Worm (Caenorhabditis elegans): ENCODE results near the gene dvc-1.

The dvc-1 gene

DNA sequence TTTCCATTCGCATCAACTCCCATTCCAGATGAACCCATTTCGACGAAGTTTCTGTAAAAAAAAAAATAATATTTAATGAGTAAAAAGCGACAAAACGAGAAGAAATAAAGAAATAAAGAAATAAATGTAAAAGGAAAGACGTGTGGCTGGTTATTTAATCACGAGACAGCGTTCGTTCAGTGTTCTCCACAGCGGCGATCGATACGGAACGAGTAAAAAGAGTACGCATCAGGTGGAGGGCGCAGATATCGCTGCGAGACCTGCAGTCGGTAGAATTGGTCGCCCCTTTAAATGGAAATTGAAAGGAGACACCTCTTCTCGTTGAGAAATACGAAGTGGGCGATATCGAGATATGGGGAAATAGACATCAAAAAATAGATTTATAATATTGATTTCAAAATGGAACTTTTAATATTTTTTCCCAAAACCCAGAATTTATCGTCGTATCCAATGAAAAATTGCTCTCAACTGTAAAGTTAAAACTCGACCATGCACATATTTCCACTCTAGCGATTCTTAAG is 10.4 kb downstream of the dvc-1 start, which contains the start of gene pqn-70:
TSS of gene pqn-70 (minus strand) at position 51 of the 521 bp plus-strand sequence.
- no peak for TF ChIP-seq hlh-1 (tag; optimal IDR thresholded peaks at IDR 0.05)
- peak; percentile 8 for TF ChIP-seq nhr-12 (tag; optimal IDR thresholded peaks at IDR 0.05)
- TF ChIP-seq lin-13 (tag; optimal IDR thresholded peaks at IDR 0.05), result peak; percentile 66
- TF ChIP-seq nhr-237 (tag; optimal IDR thresholded peaks at IDR 0.05), result peak; percentile 5
- no peak for TF ChIP-seq unc-39 (tag; optimal IDR thresholded peaks at IDR 0.05)
- no peak for TF ChIP-seq ceh-43 (GFP tag; optimal IDR thresholded peaks at IDR 0.05)
- peak; percentile 26 for TF ChIP-seq M03D4.4 (tag; optimal IDR thresholded peaks at IDR 0.05)
- TF ChIP-seq elt-3 (tag; optimal IDR thresholded peaks at IDR 0.05), result peak; percentile 1
- peak; percentile 86 for TF ChIP-seq ces-1 (GFP tag; optimal IDR thresholded peaks at IDR 0.05)
- TF ChIP-seq lsy-2 (tag; optimal IDR thresholded peaks at IDR 0.05), result peak; percentile 50
- TF ChIP-seq ceh-83 (GFP tag; optimal IDR thresholded peaks at IDR 0.05), result peak; percentile 62
- TF ChIP-seq nhr-76 (tag; optimal IDR thresholded peaks at IDR 0.05), result no peak
- TF ChIP-seq snpc-4 (tag; optimal IDR thresholded peaks at IDR 0.05), result no peak
- no peak for TF ChIP-seq nhr-28 (tag; optimal IDR thresholded peaks at IDR 0.05)
- peak; percentile 98 for TF ChIP-seq unc-120 (tag; optimal IDR thresholded peaks at IDR 0.05; ENCODE audit: poor library complexity, severe bottlenecking)
- TF ChIP-seq ceh-39 (tag; optimal IDR thresholded peaks at IDR 0.05), result peak; percentile 92
- TF ChIP-seq sem-2 (GFP tag; optimal IDR thresholded peaks at IDR 0.05), result no peak
- TF ChIP-seq drap-1 (GFP tag; optimal IDR thresholded peaks at IDR 0.05), result peak; percentile 28
- peak; percentile 44 for TF ChIP-seq pha-4 (tag; optimal IDR thresholded peaks at IDR 0.05)
- TF ChIP-seq mep-1 (tag; optimal IDR thresholded peaks at IDR 0.05), result peak; percentile 91
- TF ChIP-seq mls-2 (tag; optimal IDR thresholded peaks at IDR 0.05), result peak; percentile 25
- peak; percentile 5 for TF ChIP-seq nhr-2 (tag; optimal IDR thresholded peaks at IDR 0.05)
- TF ChIP-seq ham-2 (GFP tag; optimal IDR thresholded peaks at IDR 0.05), result no peak

DNA sequence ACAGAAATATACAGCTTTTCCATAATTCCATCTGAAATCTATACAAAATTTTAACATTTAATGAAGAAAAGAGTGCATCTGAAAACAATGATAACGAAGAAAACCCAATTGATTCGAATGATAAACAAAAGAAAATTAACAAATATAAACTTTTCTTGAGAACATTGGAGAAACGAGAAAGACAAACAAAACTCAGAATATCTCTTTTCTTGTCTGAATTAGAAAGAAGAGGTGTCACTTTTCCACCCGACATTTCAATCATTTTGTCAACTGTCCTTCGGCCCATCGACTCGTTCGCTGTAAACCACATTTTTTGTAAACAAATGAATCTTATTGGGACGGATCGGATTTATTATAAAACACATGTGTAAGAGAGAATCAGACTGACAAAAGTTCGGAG is 13.2 kb downstream of the dvc-1 start, which contains the start of gene bgal-1:
TSS of gene bgal-1 (minus strand) at position 38 of the 400 bp plus-strand sequence.
- TF ChIP-seq nhr-76 (tag; optimal IDR thresholded peaks at IDR 0.05) (no peak), M03D4.4 (tag; optimal IDR thresholded peaks at IDR 0.05) (no peak), mab-5 (tag; optimal IDR thresholded peaks at IDR 0.05) (no peak), blmp-1 (tag; optimal IDR thresholded peaks at IDR 0.05) (no peak), tbx-8 (GFP tag; optimal IDR thresholded peaks at IDR 0.05) (no peak), sptf-1 (tag; optimal IDR thresholded peaks at IDR 0.05) (no peak), hlh-1 (tag; optimal IDR thresholded peaks at IDR 0.05) (peak; percentile 68), ceh-83 (GFP tag; optimal IDR thresholded peaks at IDR 0.05) (no peak), sem-2 (GFP tag; optimal IDR thresholded peaks at IDR 0.05) (no peak), unc-62 (GFP tag; optimal IDR thresholded peaks at IDR 0.05) (peak; percentile 84), unc-120 (tag; optimal IDR thresholded peaks at IDR 0.05; ENCODE audit: poor library complexity, severe bottlenecking) (no peak), zip-8 (tag; optimal IDR thresholded peaks at IDR 0.05) (no peak), snpc-4 (tag; optimal IDR thresholded peaks at IDR 0.05) (no peak)

DNA sequence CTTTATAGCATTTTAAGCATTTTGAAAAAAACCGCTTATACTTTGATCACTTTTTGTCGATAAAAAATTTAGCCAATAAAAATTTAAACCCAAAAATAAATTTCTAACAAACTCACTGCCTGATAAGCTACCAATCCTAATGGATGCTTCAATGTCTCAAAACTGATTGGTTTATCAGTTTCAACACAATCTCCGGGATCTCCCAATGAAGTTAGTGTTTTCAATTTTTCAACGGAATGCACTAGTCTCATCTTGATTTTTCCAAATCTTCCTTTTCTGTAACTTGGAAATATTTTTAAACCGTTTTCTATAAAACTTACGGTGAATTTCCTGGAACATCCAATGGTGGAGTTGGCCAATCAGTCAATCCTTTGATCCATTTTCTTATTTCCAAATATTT is 15.4 kb downstream of the dvc-1 start:
- TF ChIP-seq drap-1 (GFP tag; optimal IDR thresholded peaks at IDR 0.05) (no peak), zip-8 (tag; optimal IDR thresholded peaks at IDR 0.05) (no peak), mab-5 (tag; optimal IDR thresholded peaks at IDR 0.05) (no peak), bed-3 (GFP tag; optimal IDR thresholded peaks at IDR 0.05) (no peak), elt-3 (tag; optimal IDR thresholded peaks at IDR 0.05) (no peak), mep-1 (tag; optimal IDR thresholded peaks at IDR 0.05) (no peak), snpc-4 (tag; optimal IDR thresholded peaks at IDR 0.05) (no peak), hlh-1 (tag; optimal IDR thresholded peaks at IDR 0.05) (no peak), lsy-2 (tag; optimal IDR thresholded peaks at IDR 0.05) (no peak), nhr-12 (tag; optimal IDR thresholded peaks at IDR 0.05) (no peak), nhr-28 (tag; optimal IDR thresholded peaks at IDR 0.05) (no peak), pha-4 (tag; optimal IDR thresholded peaks at IDR 0.05) (no peak), ceh-39 (tag; optimal IDR thresholded peaks at IDR 0.05) (no peak), ceh-83 (GFP tag; optimal IDR thresholded peaks at IDR 0.05) (no peak), lin-13 (tag; optimal IDR thresholded peaks at IDR 0.05) (no peak), nhr-2 (tag; optimal IDR thresholded peaks at IDR 0.05) (no peak), ces-1 (GFP tag; optimal IDR thresholded peaks at IDR 0.05) (no peak), ceh-43 (GFP tag; optimal IDR thresholded peaks at IDR 0.05) (no peak), unc-39 (tag; optimal IDR thresholded peaks at IDR 0.05) (no peak)

DNA sequence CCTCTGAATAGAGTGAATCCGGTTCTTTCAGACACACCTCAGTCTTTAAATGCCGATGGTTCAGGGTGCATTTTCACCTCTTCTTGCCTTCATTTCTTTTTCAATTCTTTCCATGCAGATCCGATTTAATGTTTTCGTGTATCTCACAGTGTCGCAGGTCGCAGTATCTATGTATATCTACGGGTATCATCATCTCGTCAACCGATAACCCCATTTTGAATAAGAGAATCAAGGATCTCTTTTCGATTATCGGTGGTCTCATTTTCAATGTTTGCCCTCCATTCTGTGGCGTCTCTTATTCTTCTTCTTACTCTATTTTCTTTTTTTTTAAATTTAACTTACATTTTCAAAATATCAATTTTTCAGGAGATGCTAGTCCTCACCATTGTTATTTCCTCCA is 18.2 kb downstream of the dvc-1 start, which contains the start of gene T19B10.2:
TSS of gene T19B10.2 (plus strand) at position 367 of the 400 bp plus-strand sequence.
- TF ChIP-seq lin-13 (tag; optimal IDR thresholded peaks at IDR 0.05) (no peak), elt-1 (tag; optimal IDR thresholded peaks at IDR 0.05; ENCODE audit: borderline replicate concordance, insufficient read depth) (peak; percentile 83)
